Fruit fly (Drosophila melanogaster) S2 (cell line): ENCODE measurements around the gene CG5810.

Source experiments
- CG8478 ChIP-seq: fragments of >200 bp; optimal IDR thresholded peaks from 2 replicates; lab custom pipeline; 2018
- CTCF ChIP-seq, 2 experiments: fragments of >200 bp; optimal IDR thresholded peaks; 2 replicates each; lab custom pipeline; 2018

DNA sequence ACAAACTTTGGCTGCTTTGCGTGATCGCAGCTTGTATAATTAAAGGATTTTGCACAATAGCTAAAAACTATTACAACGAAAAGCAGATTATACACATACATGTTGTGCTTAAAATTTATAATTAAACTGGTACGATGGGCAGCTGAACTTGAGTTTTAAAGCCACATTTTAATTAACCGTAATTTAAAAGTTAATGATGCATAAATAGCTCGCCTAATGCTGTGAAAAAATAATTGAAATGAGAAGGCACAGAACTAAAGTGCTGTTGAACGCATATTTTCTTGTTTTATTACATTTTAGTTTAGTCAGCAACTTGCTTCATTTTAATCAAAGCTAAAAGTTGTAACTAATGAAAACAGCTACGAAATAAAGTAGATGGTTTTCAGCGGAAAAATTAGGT is 34.0 kb upstream of the CG5810 start, which contains the start of gene Obp93a:
- no peak for TF ChIP-seq CG8478 (lab: Kevin White, UChicago)
- no peak for TF ChIP-seq CTCF (optimal IDR thresholded peaks at IDR 0.05; lab: Kevin White, UChicago)
